Worm (Caenorhabditis elegans): ENCODE data around the gene srj-49.

The srj-49 gene

ce11 chrV:2799172-2799869, 48.8 kb downstream of the srj-49 start:
- no peak for TF ChIP-seq T23F11.4 (GFP tag; optimal IDR thresholded peaks at IDR 0.05)
- no peak for TF ChIP-seq ceh-45 (GFP tag; IDR thresholded peaks at IDR 0.05)
- no peak for TF ChIP-seq nhr-232 (tag; optimal IDR thresholded peaks at IDR 0.05)
- TF ChIP-seq F13H6.1 (tag; optimal IDR thresholded peaks at IDR 0.05), result no peak
- no peak for TF ChIP-seq ets-4 (tag; optimal IDR thresholded peaks at IDR 0.05)
- TF ChIP-seq hlh-8 (tag; optimal IDR thresholded peaks at IDR 0.05), result no peak

Measured in whole organism, late embryonic.